Fruit fly (Drosophila melanogaster) ovary, adult (tissue): ENCODE results near the gene CG42512.

Experiments
- CG17801 ChIP-seq: fragments of 200-800 bp; optimal IDR thresholded peaks from 2 replicates; lab custom pipeline; 2019; ENCODE audit warnings: missing biosample characterization, mild to moderate bottlenecking, missing genetic modification characterization, moderate library complexity; ENCODE audit not compliant: partially characterized antibody

Gene CG42512

DNA sequence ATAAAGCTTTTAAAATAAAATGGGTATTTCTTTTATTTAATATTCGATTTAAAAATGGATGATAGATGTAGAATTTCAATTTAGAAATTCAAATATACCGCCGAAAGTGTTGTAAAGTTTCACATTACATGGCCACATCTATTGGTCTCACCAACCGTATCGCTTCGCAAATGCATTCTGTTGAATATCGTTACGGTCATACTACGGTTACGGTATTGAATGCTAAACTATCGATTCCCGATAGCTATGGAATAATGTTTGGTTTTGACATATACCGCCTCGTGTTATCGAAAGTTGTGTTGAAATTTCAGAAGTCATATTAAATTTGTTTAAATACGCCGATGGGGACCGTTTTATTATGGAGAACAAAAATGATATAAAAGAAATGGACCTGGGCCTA, at the start of gene CG42512, which contains the start of gene CG32573:
TSS of gene CG42512 (plus strand) at position 279 of the 400 bp plus-strand sequence.
TSS of gene CG32573 (plus strand) at position 279 of the 400 bp plus-strand sequence.
- TF ChIP-seq CG17801: no peak

DNA sequence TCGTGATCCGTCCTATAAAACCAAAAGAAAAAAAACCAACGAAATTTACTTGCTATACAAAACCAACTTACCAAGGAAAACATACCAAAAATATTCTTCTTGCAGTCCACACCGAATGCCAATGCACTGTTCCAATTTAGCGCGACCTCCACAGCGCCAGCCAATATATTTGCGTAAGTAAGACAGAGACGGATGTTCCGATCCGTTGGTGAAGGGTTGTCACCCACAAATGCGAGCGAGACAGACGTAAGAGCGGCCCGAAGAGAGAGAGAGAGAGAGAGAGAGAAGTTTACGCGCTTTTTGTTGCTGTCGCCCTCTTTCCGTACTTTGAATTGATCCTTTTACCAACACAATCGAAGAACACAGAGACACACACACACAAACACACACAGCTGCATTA, 43.3 kb upstream of the CG42512 start:
- TF ChIP-seq CG17801: no peak

DNA sequence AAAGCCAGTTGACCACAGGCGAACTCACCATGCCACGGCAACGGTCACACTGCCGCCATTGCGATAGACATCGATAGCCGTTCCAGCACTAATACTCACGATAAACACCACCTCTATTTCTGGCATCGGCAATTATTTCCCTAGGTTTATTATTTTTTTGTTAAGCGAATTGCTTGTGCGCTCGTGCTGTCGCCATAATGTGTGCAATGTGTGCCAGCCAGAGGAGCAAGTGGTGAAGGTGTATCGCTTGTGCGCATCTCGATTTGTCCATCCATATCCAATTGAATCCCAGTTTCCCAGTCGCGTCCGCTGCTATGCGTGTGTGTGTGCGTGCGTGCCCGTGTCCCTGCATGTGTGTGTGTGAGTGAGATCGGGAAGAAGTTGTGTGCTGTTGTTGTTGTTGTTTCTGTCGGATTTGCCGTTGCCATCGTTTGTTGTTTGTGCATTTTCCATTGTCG, 40.5 kb upstream of the CG42512 start, which contains the start of gene mbt:
TSS of gene mbt (plus strand) at position 85 of the 458 bp plus-strand sequence.
- peak; percentile 7 for TF ChIP-seq CG17801

DNA sequence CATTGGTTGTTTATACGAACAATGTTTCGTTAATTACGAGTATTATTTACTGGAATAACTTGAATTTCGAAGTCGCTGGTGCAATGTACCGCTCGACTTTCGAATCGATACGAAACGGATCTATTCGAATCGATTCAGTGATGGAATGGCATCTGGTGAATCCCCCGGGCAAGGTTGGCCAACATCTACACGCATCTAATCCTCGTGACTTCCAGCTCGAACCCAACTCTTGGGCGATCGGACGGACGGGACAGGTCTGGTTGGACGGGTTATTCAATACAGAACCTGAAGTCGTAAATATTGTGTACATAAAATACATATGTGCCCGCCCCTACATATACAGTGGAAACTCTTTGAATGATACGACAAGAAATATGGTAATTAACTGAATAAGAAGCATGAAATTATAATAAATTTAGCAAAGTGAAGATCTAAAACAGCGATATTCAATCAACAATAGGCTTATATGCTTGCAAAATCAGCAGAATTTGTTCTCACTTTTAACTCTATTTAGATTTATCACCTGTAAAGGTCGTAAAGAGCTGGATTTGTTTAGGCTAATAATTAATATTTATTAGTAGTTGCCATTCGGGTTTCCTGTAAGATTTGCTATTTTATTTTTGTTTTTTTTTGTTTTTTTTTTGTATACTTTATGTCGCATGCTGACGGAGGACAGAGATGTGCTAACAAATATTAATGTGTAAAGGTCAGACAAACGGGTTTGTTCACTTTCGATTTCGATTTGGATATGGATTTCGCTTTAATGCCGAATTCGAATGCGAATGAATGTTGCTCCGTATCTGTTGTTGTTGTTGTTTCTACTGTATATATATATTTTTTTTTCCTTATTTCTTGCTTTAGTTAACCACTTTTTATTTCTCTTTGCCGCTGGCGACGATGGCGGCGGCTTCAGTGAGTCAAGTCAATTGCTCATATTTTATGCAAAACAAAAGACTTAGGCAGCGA, 34.1 kb upstream of the CG42512 start:
- no peak for TF ChIP-seq CG17801

DNA sequence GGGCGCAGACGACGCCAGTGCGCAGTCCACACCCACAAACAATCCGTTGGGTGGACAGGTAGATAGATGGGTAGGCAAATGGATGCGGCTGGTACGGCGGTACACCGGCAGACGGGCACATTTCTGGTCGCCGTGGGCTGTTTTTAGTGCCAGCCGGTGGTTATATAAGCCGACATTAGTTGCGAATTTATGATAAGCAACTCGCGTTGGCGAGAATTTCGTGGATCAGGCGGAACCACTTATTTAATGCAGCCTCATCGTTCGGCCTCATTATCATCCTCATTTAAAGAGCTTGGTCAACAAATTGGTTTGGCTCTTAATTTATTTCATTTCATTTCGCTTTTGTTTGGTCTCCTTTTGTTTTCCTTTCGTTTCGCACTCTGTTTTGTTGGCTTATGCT, 32.5 kb upstream of the CG42512 start:
- no peak for TF ChIP-seq CG17801

DNA sequence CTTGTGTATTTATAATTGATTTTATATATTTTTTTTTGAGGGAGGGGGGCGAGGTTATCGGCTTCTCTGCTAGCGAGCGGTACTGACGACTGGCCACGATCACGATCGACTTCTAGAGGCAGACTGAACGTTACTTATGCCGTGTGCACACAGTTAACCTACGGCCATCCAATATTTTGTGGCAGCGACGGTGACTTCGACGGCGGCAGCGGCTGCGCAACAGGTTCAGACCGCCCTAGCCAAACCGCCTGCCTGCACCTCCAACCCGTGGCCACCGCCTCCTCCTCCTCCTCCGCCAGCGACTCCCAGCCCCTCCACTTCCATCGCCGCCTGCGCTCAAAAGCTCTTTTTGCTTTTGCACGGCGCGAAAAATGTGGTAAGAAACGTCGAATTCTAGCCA, 29.7 kb upstream of the CG42512 start, which contains the start of gene CG9782:
TSS of gene CG9782 (minus strand) at position 128 of the 400 bp plus-strand sequence.
- no peak for TF ChIP-seq CG17801

DNA sequence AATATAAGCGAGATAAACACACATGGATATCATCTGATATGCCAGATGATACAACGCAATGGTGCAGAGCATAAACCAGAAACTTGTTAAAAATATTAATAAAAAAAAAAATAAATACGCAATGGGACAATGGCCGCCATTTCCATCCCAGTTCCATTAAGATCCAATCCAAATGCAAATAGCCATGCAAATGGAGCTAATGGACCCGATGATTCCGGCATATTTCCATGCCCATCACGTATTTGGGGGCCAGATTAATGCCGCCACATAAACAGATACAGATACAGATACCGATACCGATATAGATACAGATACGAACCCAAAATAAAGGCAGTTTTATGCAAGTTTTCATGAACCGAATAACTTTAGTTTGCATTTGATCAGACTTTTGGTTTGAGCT, 27.7 kb upstream of the CG42512 start:
- no peak for TF ChIP-seq CG17801

DNA sequence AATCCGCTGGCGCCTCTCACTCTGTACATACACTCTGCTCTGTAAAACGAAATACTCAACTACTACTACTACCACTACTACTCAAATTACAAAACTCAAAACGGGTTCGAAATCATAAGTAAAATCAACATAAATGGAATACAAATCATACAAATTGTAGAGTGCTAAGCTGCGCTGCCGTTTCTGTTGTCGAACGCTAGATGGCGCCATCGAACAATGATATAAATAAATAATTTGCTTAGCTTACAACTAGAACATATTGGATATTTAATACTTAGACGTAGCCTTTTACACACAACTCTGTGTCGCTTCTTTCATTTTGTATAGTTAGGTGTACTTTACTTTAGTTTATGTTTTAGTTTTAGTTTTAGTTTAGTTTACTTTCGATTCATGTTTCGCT, 26.7 kb upstream of the CG42512 start:
- no peak for TF ChIP-seq CG17801

DNA sequence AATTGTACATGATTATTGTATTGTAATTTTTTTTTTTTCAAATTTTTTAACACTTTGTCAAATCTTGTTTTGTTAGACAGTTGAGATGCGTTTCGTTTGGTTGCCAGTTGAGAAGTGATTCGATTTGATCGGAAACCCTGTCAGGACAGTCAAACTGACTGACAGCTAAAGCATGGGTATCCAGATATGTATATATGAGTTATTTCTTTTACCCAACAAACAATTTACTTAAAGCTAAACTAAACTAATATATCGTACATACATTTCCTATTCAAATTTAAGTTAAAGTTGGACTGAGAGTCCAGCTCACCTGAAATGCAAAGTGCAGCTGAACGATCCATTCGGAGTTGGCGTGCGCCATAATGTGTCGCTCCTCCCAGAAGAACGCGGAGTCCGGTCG, 19.0 kb upstream of the CG42512 start, which contains the start of gene CG9777:
TSS of gene CG9777 (minus strand) at position 101 of the 400 bp plus-strand sequence.
- no peak for TF ChIP-seq CG17801

DNA sequence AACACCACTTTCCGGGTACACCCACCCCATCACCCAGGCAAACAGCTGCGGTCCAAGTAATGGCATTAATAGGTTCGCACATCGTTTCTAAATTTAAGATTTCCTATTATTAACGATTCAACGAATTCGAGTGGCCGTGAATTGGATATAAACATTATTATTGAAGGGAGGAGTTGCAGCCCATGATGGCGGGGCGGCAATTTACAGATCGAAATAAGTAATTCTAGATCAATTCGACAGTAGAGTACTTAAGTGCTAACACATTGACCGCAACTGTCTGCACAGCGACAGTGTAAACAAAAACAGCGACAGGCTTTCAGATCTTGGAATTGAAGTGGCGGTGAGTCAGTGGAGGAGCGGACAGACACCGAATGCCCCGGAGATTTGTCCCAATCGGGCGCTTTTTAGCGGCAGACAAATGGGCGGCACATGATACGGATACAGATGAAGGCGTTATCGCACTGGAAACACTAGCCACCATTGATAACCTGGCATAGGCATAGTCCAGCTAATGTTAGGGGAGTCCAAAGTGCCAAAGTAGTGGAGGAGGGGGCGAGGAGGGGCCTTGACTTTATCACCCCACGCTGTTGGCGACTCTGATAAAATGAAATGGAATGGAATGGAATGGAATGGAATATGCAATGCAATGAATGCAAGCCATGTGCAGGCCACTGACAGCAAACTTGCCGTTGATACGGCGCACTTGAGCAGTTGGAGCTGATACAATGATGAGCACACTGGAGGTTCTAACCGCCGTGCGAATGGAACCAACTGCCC, 17.8 kb upstream of the CG42512 start:
- no peak for TF ChIP-seq CG17801

DNA sequence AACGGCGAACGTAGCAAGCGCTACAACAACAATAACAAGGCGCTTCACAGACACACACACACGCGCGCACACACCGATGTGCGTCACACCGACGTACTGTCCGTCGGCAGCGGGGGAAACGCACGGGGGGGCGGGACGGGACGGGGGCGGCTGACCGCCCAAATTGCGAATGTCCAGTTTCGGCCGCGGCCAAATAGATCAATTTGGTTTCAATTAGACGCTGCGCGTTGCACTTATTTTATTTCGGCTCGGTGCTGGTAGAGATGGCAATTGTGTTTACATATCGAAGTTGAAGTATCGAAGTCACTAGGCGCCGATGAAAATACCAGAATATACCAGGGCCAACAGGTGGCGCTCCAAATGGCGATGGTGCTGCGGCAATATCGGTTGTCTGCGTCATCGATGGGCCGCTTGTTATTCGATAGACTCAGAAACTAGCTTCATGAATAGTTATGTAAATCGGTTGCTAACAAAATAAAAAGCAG, 14.0 kb upstream of the CG42512 start, which contains the start of gene Rok:
TSS of gene Rok (minus strand) at position 309 of the 485 bp plus-strand sequence.
- no peak for TF ChIP-seq CG17801

DNA sequence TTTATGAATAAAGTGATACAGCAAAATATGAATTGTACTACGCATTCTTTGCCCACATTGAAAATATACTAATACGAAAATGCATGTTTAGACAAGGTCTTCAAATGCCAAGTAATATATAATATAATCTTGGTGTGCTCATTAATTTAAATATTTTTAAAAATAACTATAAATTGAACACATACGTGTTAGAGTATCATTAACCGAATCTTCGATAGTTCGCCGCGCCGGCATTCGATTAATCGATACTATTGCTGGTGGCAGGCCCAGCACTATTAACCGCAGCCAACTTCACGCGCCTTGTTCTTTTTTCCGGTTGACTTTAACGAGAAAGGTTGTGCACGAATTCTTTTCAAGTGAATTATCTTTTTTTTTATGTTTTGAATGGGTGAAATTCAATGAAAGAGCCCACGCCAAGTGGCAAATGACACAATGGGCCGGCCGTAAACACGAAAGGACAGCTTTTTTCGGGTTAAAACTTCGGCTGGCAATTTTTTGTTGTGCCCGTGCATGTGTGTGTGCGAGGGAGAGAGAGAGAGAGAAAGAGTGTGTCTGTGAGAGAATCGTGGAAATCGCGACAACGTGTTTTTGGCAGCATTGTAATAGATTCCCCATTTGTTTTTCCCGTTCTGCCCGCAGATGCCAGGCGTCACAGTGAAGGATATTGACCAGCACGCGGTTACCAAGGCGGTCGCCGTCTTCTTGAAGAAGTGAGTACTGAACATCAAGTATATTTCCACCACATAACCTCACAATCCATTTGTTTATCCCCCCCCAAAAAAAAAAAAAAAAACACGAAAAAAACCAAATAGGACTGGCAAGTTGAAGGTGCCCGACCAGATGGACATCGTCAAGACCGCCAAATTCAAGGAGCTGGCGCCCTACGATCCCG, 13.3 kb upstream of the CG42512 start, which contains the start of gene RpS19a:
TSS of gene RpS19a (plus strand) at position 301 of the 892 bp plus-strand sequence.
- TF ChIP-seq CG17801: peak; percentile 89

DNA sequence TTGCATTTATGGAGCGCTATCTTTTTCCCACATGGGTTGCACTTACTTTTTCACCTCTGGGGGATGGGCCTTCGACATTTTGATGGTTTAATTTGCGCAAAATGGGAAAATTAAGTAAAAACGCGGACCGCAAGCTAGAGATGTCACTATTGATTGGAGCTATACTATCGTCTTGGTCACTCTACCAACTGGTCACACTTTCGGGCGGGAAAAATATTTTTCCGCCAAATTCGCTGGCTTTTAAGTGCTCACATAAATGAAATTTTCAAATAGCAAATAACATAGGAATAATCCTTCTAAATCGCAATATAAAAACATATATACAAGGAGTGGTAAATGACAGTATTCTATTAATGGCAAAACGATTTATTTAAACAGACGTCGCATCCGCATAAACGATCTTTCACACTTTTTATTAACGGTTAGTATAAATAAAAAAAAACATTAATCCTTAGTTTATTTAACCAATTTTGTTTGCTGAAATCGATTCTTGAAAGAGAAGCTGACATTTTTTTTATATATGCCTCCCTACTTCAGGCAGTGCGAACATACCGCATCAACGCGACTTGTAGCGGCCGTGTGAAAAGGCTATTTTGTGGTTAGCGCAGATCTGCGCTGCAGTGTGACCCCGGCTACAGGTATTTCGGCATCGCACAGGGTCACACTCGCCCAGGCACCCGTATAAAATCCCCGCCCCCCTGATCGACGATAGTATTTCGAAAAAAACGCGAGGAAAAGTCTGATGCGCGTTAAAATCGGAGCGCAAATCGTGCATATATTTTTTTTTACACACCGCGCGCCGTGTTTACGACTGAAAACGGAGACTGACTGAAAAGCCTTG, 10.7 kb upstream of the CG42512 start, which contains the start of the genes SNRPG and mthl1:
TSS of gene SNRPG (minus strand) at position 160 of the 841 bp plus-strand sequence.
TSS of gene mthl1 (plus strand) at position 709 of the 841 bp plus-strand sequence.
- TF ChIP-seq CG17801: no peak

DNA sequence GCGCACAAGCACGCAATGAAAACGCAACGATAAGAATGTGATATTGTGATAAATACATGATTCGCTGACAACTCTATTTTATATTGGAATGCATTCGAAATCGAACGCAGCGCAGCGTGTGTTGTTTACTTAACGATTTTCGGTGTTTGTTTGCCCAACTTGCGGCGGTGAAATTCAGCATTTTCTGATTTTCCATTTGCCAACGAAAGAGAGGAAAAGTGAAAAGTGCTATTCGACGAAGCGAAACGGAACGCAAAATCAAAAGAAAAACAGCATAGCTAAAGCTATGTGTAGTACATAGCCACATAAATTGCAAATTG, 10.1 kb upstream of the CG42512 start:
- TF ChIP-seq CG17801: no peak
